Fruit fly (Drosophila melanogaster) whole organism, pupa: Measurements from ENCODE around the gene CG33332.
A peak's percentile ranks its signal among the peaks of the same experiment; 100 is the strongest.

Experiments
- CG32121 ChIP-seq: fragments of 200-800 bp; sonication (Bioruptor generic); IDR thresholded peaks from 2 replicates; pipeline ENCODE4 v1.3.6; 2022; ENCODE audit warnings: missing biosample characterization, missing genetic modification characterization
- CG4496 ChIP-seq: fragments of 200-800 bp; sonication (Bioruptor generic); IDR thresholded peaks from 3 replicates; pipeline ENCODE4 v1.3.6; 2022; ENCODE audit warnings: missing biosample characterization, missing genetic modification characterization
- Ets98B ChIP-seq: fragments of 200-800 bp; sonication (Bioruptor generic); IDR thresholded peaks from 2 replicates; pipeline ENCODE4 v1.3.6; 2022; ENCODE audit warnings: missing biosample characterization, missing genetic modification characterization

DNA sequence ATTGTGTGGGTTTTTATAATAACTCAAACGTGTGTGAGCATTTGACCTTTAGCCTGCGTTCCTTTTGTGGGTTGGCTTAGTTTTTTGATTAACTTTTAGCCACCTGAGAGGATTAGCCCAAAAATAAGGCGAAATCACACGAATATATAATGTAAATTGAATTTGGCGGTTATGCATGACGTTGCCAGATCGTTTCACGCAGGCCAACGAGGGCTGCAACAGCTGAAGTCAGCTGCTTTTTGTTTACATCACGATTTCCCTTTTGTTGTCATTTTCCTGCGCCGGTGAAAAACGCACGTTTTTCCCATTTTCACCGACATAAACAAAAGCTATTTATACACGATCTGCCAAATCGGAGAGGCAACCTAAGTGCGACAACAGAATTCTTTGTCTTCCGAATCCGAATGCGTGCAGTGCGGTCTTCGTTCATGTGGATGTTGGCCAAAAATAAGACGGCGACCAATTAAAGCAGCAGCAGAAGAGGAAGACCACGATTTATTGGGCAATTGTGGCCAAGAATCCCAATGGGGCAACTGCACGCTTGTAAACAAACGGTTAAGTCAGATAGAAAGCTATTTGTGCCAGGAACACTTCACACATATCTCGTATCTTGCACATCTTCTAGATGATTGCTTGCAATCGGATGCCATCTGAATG, 6.9 kb upstream of the CG33332 start, which contains the start of gene CG3631:
- TF ChIP-seq CG32121 (GFP tag; lab: Robert Waterston, UW) (peak; percentile 53), CG4496 (GFP tag; lab: Robert Waterston, UW) (no peak), Ets98B (GFP tag; lab: Robert Waterston, UW) (peak; percentile 29; the same call in 1 of the 2 replicates)
